Worm (Caenorhabditis elegans) whole organism, mixed stage, embryonic: ENCODE results near the gene F48B9.8.

ENCODE experiments used
- M03D4.4 ChIP-seq: sonication (generic microtip); optimal IDR thresholded peaks from 2 replicates; lab custom pipeline; 2017; ENCODE audit warnings: mild to moderate bottlenecking, missing genetic modification characterization, missing compliant biosample characterization
- bed-3 ChIP-seq: fragments of 200-800 bp; sonication (Bioruptor generic); optimal IDR thresholded peaks from 3 replicates; lab custom pipeline; 2018; ENCODE audit warnings: mild to moderate bottlenecking, missing genetic modification characterization, moderate library complexity, missing compliant biosample characterization
- blmp-1 ChIP-seq: fragments of 150-350 bp; optimal IDR thresholded peaks from 2 replicates; lab custom pipeline; 2014; ENCODE audit warnings: missing biosample characterization, missing genetic modification characterization
- ceh-39 ChIP-seq: fragments of 150-350 bp; optimal IDR thresholded peaks from 2 replicates; lab custom pipeline; 2014; ENCODE audit warnings: missing biosample characterization, missing genetic modification characterization
- ceh-83 ChIP-seq: fragments of 200-800 bp; sonication (Bioruptor generic); optimal IDR thresholded peaks from 2 replicates; lab custom pipeline; 2018; ENCODE audit warnings: mild to moderate bottlenecking, missing genetic modification characterization, missing compliant biosample characterization
- ces-1 ChIP-seq: fragments of 150-350 bp; optimal IDR thresholded peaks from 2 replicates; lab custom pipeline; 2014; ENCODE audit warnings: missing biosample characterization, missing genetic modification reagents, missing genetic modification characterization
- drap-1 ChIP-seq: fragments of 200-800 bp; sonication (Bioruptor generic); optimal IDR thresholded peaks from 3 replicates; lab custom pipeline; 2018; ENCODE audit warnings: mild to moderate bottlenecking, missing genetic modification characterization, missing compliant biosample characterization
- elt-1 ChIP-seq: sonication (generic microtip); optimal IDR thresholded peaks from 2 replicates; lab custom pipeline; 2017; ENCODE audit warnings: missing genetic modification characterization, mild to moderate bottlenecking, missing compliant biosample characterization, antibody characterized with exemption, moderate library complexity, borderline replicate concordance; ENCODE audit not compliant: insufficient read depth
- flh-1 ChIP-seq: fragments of 200-800 bp; sonication (Bioruptor generic); optimal IDR thresholded peaks from 2 replicates; lab custom pipeline; 2018; ENCODE audit warnings: mild to moderate bottlenecking, missing genetic modification characterization, moderate library complexity, missing compliant biosample characterization
- ham-2 ChIP-seq: fragments of 200-800 bp; sonication (Bioruptor generic); optimal IDR thresholded peaks from 2 replicates; lab custom pipeline; 2018; ENCODE audit warnings: mild to moderate bottlenecking, missing genetic modification characterization, missing compliant biosample characterization
- hlh-1 ChIP-seq: fragments of 150-350 bp; optimal IDR thresholded peaks from 2 replicates; lab custom pipeline; 2014; ENCODE audit warnings: missing biosample characterization, missing genetic modification reagents, missing genetic modification characterization
- lin-13 ChIP-seq: fragments of 150-350 bp; optimal IDR thresholded peaks from 2 replicates; lab custom pipeline; 2014; ENCODE audit warnings: missing biosample characterization, missing genetic modification characterization
- lin-32 ChIP-seq: fragments of 200-800 bp; sonication (Bioruptor generic); optimal IDR thresholded peaks from 2 replicates; lab custom pipeline; 2018; ENCODE audit warnings: mild to moderate bottlenecking, missing genetic modification characterization, missing compliant biosample characterization
- lsy-2 ChIP-seq: fragments of 150-350 bp; optimal IDR thresholded peaks from 2 replicates; lab custom pipeline; 2014; ENCODE audit warnings: missing biosample characterization, missing genetic modification characterization
- mab-5 ChIP-seq: fragments of 150-350 bp; optimal IDR thresholded peaks from 2 replicates; lab custom pipeline; 2014; ENCODE audit warnings: missing biosample characterization, missing genetic modification characterization
- mep-1 ChIP-seq: fragments of 150-350 bp; optimal IDR thresholded peaks from 2 replicates; lab custom pipeline; 2017; ENCODE audit warnings: missing biosample characterization, missing genetic modification reagents, missing genetic modification characterization, inconsistent platforms
- mls-2 ChIP-seq: sonication (generic microtip); optimal IDR thresholded peaks from 2 replicates; lab custom pipeline; 2016; ENCODE audit warnings: mild to moderate bottlenecking, missing genetic modification characterization, moderate library complexity, missing compliant biosample characterization
- nhr-12 ChIP-seq: fragments of 150-350 bp; optimal IDR thresholded peaks from 2 replicates; lab custom pipeline; 2014; ENCODE audit warnings: missing biosample characterization, missing genetic modification characterization
- nhr-2 ChIP-seq: fragments of 150-350 bp; optimal IDR thresholded peaks from 2 replicates; lab custom pipeline; 2014; ENCODE audit warnings: missing biosample characterization, missing genetic modification characterization
- nhr-237 ChIP-seq: fragments of 150-350 bp; optimal IDR thresholded peaks from 2 replicates; lab custom pipeline; 2014; ENCODE audit warnings: missing biosample characterization, missing genetic modification characterization
- nhr-28 ChIP-seq: fragments of 150-350 bp; optimal IDR thresholded peaks from 2 replicates; lab custom pipeline; 2014; ENCODE audit warnings: missing biosample characterization, missing genetic modification characterization
- nhr-76 ChIP-seq: sonication (generic microtip); optimal IDR thresholded peaks from 2 replicates; lab custom pipeline; 2017; ENCODE audit warnings: missing biosample characterization, missing genetic modification characterization
- sem-2 ChIP-seq: fragments of 200-800 bp; sonication (Bioruptor generic); optimal IDR thresholded peaks from 2 replicates; lab custom pipeline; 2018; ENCODE audit warnings: mild to moderate bottlenecking, missing genetic modification characterization, missing compliant biosample characterization
- snpc-4 ChIP-seq: fragments of 150-350 bp; optimal IDR thresholded peaks from 2 replicates; lab custom pipeline; 2014; ENCODE audit warnings: missing biosample characterization, missing genetic modification characterization
- sptf-1 ChIP-seq: sonication (generic microtip); optimal IDR thresholded peaks from 2 replicates; lab custom pipeline; 2017; ENCODE audit warnings: mild to moderate bottlenecking, missing genetic modification characterization, moderate library complexity, missing compliant biosample characterization
- tbx-8 ChIP-seq: fragments of 200-800 bp; sonication (Bioruptor generic); optimal IDR thresholded peaks from 2 replicates; lab custom pipeline; 2018; ENCODE audit warnings: mild to moderate bottlenecking, missing genetic modification characterization, moderate library complexity, missing compliant biosample characterization
- unc-120 ChIP-seq: sonication (generic microtip); optimal IDR thresholded peaks from 2 replicates; lab custom pipeline; 2017; ENCODE audit warnings: missing genetic modification characterization, missing compliant biosample characterization; ENCODE audit not compliant: poor library complexity, severe bottlenecking
- unc-39 ChIP-seq: fragments of 150-350 bp; optimal IDR thresholded peaks from 2 replicates; lab custom pipeline; 2014; ENCODE audit warnings: missing biosample characterization, missing genetic modification characterization
- unc-62 ChIP-seq: fragments of 150-350 bp; optimal IDR thresholded peaks from 2 replicates; lab custom pipeline; 2014; ENCODE audit warnings: missing biosample characterization, missing genetic modification reagents, missing genetic modification characterization
- zip-8 ChIP-seq: fragments of 150-350 bp; optimal IDR thresholded peaks from 2 replicates; lab custom pipeline; 2014; ENCODE audit warnings: missing biosample characterization, missing genetic modification characterization
- ztf-11 ChIP-seq: fragments of 150-350 bp; optimal IDR thresholded peaks from 2 replicates; lab custom pipeline; 2014; ENCODE audit warnings: missing biosample characterization, missing genetic modification characterization

Gene F48B9.8

ce11 chrX:2203760-2204159 is 27.5 kb upstream of the F48B9.8 start, which contains the start of gene T24C12.3:
Gene T24C12.3 (minus strand): TSS chrX:2203893.
- TF ChIP-seq elt-1 (tag; lab: Kevin White, UChicago), result peak; percentile 81
- TF ChIP-seq snpc-4 (tag; lab: Kevin White, UChicago), result no peak
- TF ChIP-seq, all 35 proteins: peak for 1

ce11 chrX:2199140-2199539 is 22.9 kb upstream of the F48B9.8 start, which contains the start of gene T24C12.1:
Gene T24C12.1 (plus strand): TSS chrX:2199440.
- TF ChIP-seq sptf-1 (tag; lab: Kevin White, UChicago) (no peak), mls-2 (no peak), unc-62 (GFP tag; lab: Kevin White, UChicago) (no peak), mep-1 (tag; lab: Kevin White, UChicago) (no peak), ceh-83 (GFP tag; lab: Kevin White, UChicago) (no peak), nhr-12 (tag; lab: Kevin White, UChicago) (no peak), unc-39 (tag; lab: Kevin White, UChicago) (no peak), bed-3 (no peak), tbx-8 (GFP tag; lab: Kevin White, UChicago) (no peak), nhr-76 (tag; lab: Kevin White, UChicago) (no peak), lsy-2 (no peak), ceh-39 (tag; lab: Kevin White, UChicago) (no peak), drap-1 (GFP tag; lab: Kevin White, UChicago) (no peak), sem-2 (no peak), ces-1 (no peak)

- no peak for TF ChIP-seq drap-1 (GFP tag; lab: Kevin White, UChicago)
- TF ChIP-seq ham-2, result no peak
- no peak for TF ChIP-seq mep-1 (tag; lab: Kevin White, UChicago)
- TF ChIP-seq zip-8 (tag; lab: Kevin White, UChicago), result no peak
- no peak for TF ChIP-seq flh-1
- TF ChIP-seq mab-5 (tag; lab: Kevin White, UChicago), result no peak
- TF ChIP-seq lsy-2, result no peak
- TF ChIP-seq nhr-28, result no peak
- no peak for TF ChIP-seq M03D4.4 (tag; lab: Kevin White, UChicago)
- TF ChIP-seq unc-120 (tag; lab: Kevin White, UChicago), result no peak
- TF ChIP-seq tbx-8 (GFP tag; lab: Kevin White, UChicago), result no peak
- TF ChIP-seq ces-1, result no peak
- no peak for TF ChIP-seq nhr-12 (tag; lab: Kevin White, UChicago)
These were observed 21.2 kb upstream of the F48B9.8 start for ce11 chrX:2197444-2197843.

ce11 chrX:2191925-2192554 is 15.8 kb upstream of the F48B9.8 start, which contains the start of gene gap-1:
Gene gap-1 (plus strand): TSS chrX:2192504.
- TF ChIP-seq sem-2 (no peak), nhr-28 (no peak), blmp-1 (no peak), nhr-237 (no peak), lin-32 (no peak), zip-8 (tag; lab: Kevin White, UChicago) (no peak), lin-13 (tag; lab: Kevin White, UChicago) (no peak), nhr-2 (tag; lab: Kevin White, UChicago) (no peak), ces-1 (no peak), sptf-1 (tag; lab: Kevin White, UChicago) (no peak), mep-1 (tag; lab: Kevin White, UChicago) (no peak), bed-3 (no peak), ztf-11 (no peak), nhr-76 (tag; lab: Kevin White, UChicago) (no peak), tbx-8 (GFP tag; lab: Kevin White, UChicago) (no peak), snpc-4 (tag; lab: Kevin White, UChicago) (no peak)

ce11 chrX:2190740-2191139 is 14.5 kb upstream of the F48B9.8 start:
- no peak for TF ChIP-seq blmp-1
- TF ChIP-seq lsy-2, result no peak

- peak; percentile 83 for TF ChIP-seq hlh-1
- TF ChIP-seq tbx-8 (GFP tag; lab: Kevin White, UChicago), result no peak
- TF ChIP-seq unc-120 (tag; lab: Kevin White, UChicago), result peak; percentile 29
These were observed 12.7 kb upstream of the F48B9.8 start for ce11 chrX:2188885-2189284.
